Worm (Caenorhabditis elegans) whole organism, mixed stage, embryonic: ENCODE measurements around the gene F36G9.13.

ENCODE experiments used
- bed-3 ChIP-seq: fragments of 200-800 bp; sonication (Bioruptor generic); optimal IDR thresholded peaks from 3 replicates; lab custom pipeline; 2018; ENCODE audit warnings: mild to moderate bottlenecking, missing genetic modification characterization, moderate library complexity, missing compliant biosample characterization
- blmp-1 ChIP-seq: fragments of 150-350 bp; optimal IDR thresholded peaks from 2 replicates; lab custom pipeline; 2014; ENCODE audit warnings: missing biosample characterization, missing genetic modification characterization
- ceh-43 ChIP-seq: fragments of 200-800 bp; sonication (Bioruptor generic); optimal IDR thresholded peaks from 2 replicates; lab custom pipeline; 2018; ENCODE audit warnings: mild to moderate bottlenecking, missing genetic modification characterization, moderate library complexity, missing compliant biosample characterization
- drap-1 ChIP-seq: fragments of 200-800 bp; sonication (Bioruptor generic); optimal IDR thresholded peaks from 3 replicates; lab custom pipeline; 2018; ENCODE audit warnings: mild to moderate bottlenecking, missing genetic modification characterization, missing compliant biosample characterization
- elt-1 ChIP-seq: sonication (generic microtip); optimal IDR thresholded peaks from 2 replicates; lab custom pipeline; 2017; ENCODE audit warnings: missing genetic modification characterization, mild to moderate bottlenecking, missing compliant biosample characterization, antibody characterized with exemption, moderate library complexity, borderline replicate concordance; ENCODE audit not compliant: insufficient read depth
- flh-1 ChIP-seq: fragments of 200-800 bp; sonication (Bioruptor generic); optimal IDR thresholded peaks from 2 replicates; lab custom pipeline; 2018; ENCODE audit warnings: mild to moderate bottlenecking, missing genetic modification characterization, moderate library complexity, missing compliant biosample characterization
- hlh-1 ChIP-seq: fragments of 150-350 bp; optimal IDR thresholded peaks from 2 replicates; lab custom pipeline; 2014; ENCODE audit warnings: missing biosample characterization, missing genetic modification reagents, missing genetic modification characterization
- lin-13 ChIP-seq: fragments of 150-350 bp; optimal IDR thresholded peaks from 2 replicates; lab custom pipeline; 2014; ENCODE audit warnings: missing biosample characterization, missing genetic modification characterization
- nhr-237 ChIP-seq: fragments of 150-350 bp; optimal IDR thresholded peaks from 2 replicates; lab custom pipeline; 2014; ENCODE audit warnings: missing biosample characterization, missing genetic modification characterization
- nhr-76 ChIP-seq: sonication (generic microtip); optimal IDR thresholded peaks from 2 replicates; lab custom pipeline; 2017; ENCODE audit warnings: missing biosample characterization, missing genetic modification characterization
- sem-2 ChIP-seq: fragments of 200-800 bp; sonication (Bioruptor generic); optimal IDR thresholded peaks from 2 replicates; lab custom pipeline; 2018; ENCODE audit warnings: mild to moderate bottlenecking, missing genetic modification characterization, missing compliant biosample characterization
- sptf-1 ChIP-seq: sonication (generic microtip); optimal IDR thresholded peaks from 2 replicates; lab custom pipeline; 2017; ENCODE audit warnings: mild to moderate bottlenecking, missing genetic modification characterization, moderate library complexity, missing compliant biosample characterization
- unc-39 ChIP-seq: fragments of 150-350 bp; optimal IDR thresholded peaks from 2 replicates; lab custom pipeline; 2014; ENCODE audit warnings: missing biosample characterization, missing genetic modification characterization
- ztf-11 ChIP-seq: fragments of 150-350 bp; optimal IDR thresholded peaks from 2 replicates; lab custom pipeline; 2014; ENCODE audit warnings: missing biosample characterization, missing genetic modification characterization

The F36G9.13 gene

ce11 chrV:16036166-16036565, 53.1 kb downstream of the F36G9.13 start, which contains the start of gene T10C6.10:
Gene T10C6.10 (plus strand): TSS chrV:16036413.
- TF ChIP-seq elt-1 (no peak), blmp-1 (tag; lab: Kevin White, UChicago) (no peak), bed-3 (no peak), ztf-11 (tag; lab: Kevin White, UChicago) (no peak), hlh-1 (tag; lab: Kevin White, UChicago) (no peak), unc-39 (tag; lab: Kevin White, UChicago) (no peak), flh-1 (GFP tag; lab: Kevin White, UChicago) (no peak), nhr-76 (tag; lab: Kevin White, UChicago) (no peak), lin-13 (tag; lab: Kevin White, UChicago) (no peak), ceh-43 (GFP tag; lab: Kevin White, UChicago) (no peak), drap-1 (GFP tag; lab: Kevin White, UChicago) (no peak), sptf-1 (tag; lab: Kevin White, UChicago) (no peak), nhr-237 (tag; lab: Kevin White, UChicago) (no peak), sem-2 (GFP tag; lab: Kevin White, UChicago) (no peak)
